Fruit fly (Drosophila melanogaster): ENCODE data around the gene CG3961.

Gene CG3961

dm6 chr3L:18869035-18869826, 21.1 kb downstream of the CG3961 start, which contains the start of gene Grx1 (continued):
- TF ChIP-seq row (GFP tag; IDR thresholded peaks at IDR 0.05) (peak; percentile 73), CG33557 (GFP tag; optimal IDR thresholded peaks at IDR 0.05) (peak; percentile 17), CG2889 (GFP tag; IDR thresholded peaks at IDR 0.05) (no peak), bsh (GFP tag; optimal IDR thresholded peaks at IDR 0.05) (peak in 1 of 2 experiments; percentile 57), Sry-β (GFP tag; optimal IDR thresholded peaks at IDR 0.05) (no peak), CG2678 (tag; optimal IDR thresholded peaks at IDR 0.05) (peak; percentile 63), en (GFP tag; optimal IDR thresholded peaks at IDR 0.05) (no peak), fru (optimal IDR thresholded peaks at IDR 0.05) (no peak), inv (GFP tag; IDR thresholded peaks at IDR 0.05; ENCODE audit: partially characterized antibody) (no peak), Six4 (GFP tag; optimal IDR thresholded peaks at IDR 0.05) (peak; percentile 36), CG17186 (GFP tag; optimal IDR thresholded peaks at IDR 0.05) (peak; percentile 9), CG14860 (GFP tag; IDR thresholded peaks at IDR 0.05; ENCODE audit: partially characterized antibody) (no peak), B-H1 (GFP tag; IDR thresholded peaks at IDR 0.05) (no peak), CG13296 (GFP tag; optimal IDR thresholded peaks at IDR 0.05) (peak; percentile 49), tx (GFP tag; optimal IDR thresholded peaks at IDR 0.05) (peak; percentile 9), gce (GFP tag; IDR thresholded peaks at IDR 0.05) (no peak), CG6683 (GFP tag; optimal IDR thresholded peaks at IDR 0.05) (no peak), fd102C (GFP tag; optimal IDR thresholded peaks at IDR 0.05) (no peak), so (GFP tag; IDR thresholded peaks at IDR 0.05) (no peak), CG9215 (GFP tag; IDR thresholded peaks at IDR 0.05) (no peak), Atf3 (GFP tag; optimal IDR thresholded peaks at IDR 0.05) (peak; percentile 8), ttk (GFP tag; IDR thresholded peaks at IDR 0.05) (no peak), fu2 (GFP tag; optimal IDR thresholded peaks at IDR 0.05) (no peak), Hr3 (GFP tag; optimal IDR thresholded peaks at IDR 0.05) (peak; percentile 49), CG17802 (tag; optimal IDR thresholded peaks at IDR 0.05) (peak; percentile 81), CG7987 (GFP tag; optimal IDR thresholded peaks at IDR 0.05) (no peak), Hmx (GFP tag; optimal IDR thresholded peaks at IDR 0.05) (peak; percentile 33), Rfx (GFP tag; IDR thresholded peaks at IDR 0.05) (peak; percentile 53), Aef1 (GFP tag; IDR thresholded peaks at IDR 0.05) (no peak), CG31441 (GFP tag; IDR thresholded peaks at IDR 0.05) (peak; percentile 61), gsb (GFP tag; IDR thresholded peaks at IDR 0.05) (no peak), CG12104 (GFP tag; optimal IDR thresholded peaks at IDR 0.05) (no peak), CG43689 (GFP tag; IDR thresholded peaks at IDR 0.05) (no peak), NfI (GFP tag; optimal IDR thresholded peaks at IDR 0.05) (peak; percentile 51), rib (GFP tag; IDR thresholded peaks at IDR 0.05) (no peak), CG10431 (GFP tag; optimal IDR thresholded peaks at IDR 0.05) (no peak), CG9609 (GFP tag; optimal IDR thresholded peaks at IDR 0.05) (peak; percentile 14), CG1603 (tag; optimal IDR thresholded peaks at IDR 0.05) (peak; percentile 57), Neu2 (GFP tag; optimal IDR thresholded peaks at IDR 0.05; ENCODE audit: borderline replicate concordance) (no peak), CG17829 (tag; optimal IDR thresholded peaks at IDR 0.05) (peak; percentile 76), CG11695 (GFP tag; IDR thresholded peaks at IDR 0.05) (no peak; the same call in 2 of the 3 replicates), bigmax (GFP tag; optimal IDR thresholded peaks at IDR 0.05) (no peak), CG7963 (GFP tag; IDR thresholded peaks at IDR 0.05; ENCODE audit: partially characterized antibody) (no peak), NK7.1 (GFP tag; optimal IDR thresholded peaks at IDR 0.05) (no peak), ab (GFP tag; optimal IDR thresholded peaks at IDR 0.05) (no peak), HmgZ (tag; optimal IDR thresholded peaks at IDR 0.05) (no peak), otp (GFP tag; IDR thresholded peaks at IDR 0.05) (no peak), CG13775 (GFP tag; optimal IDR thresholded peaks at IDR 0.05) (peak; percentile 53), maf-S (GFP tag; optimal IDR thresholded peaks at IDR 0.05) (peak; percentile 31), dan (GFP tag; IDR thresholded peaks at IDR 0.05) (no peak)

All from whole organism, embryonic.